Fruit fly (Drosophila melanogaster) whole organism: ENCODE data around the gene simj.
A peak's percentile ranks its signal among the peaks of the same experiment; 100 is the strongest.

Source experiments
- CG8478 ChIP-seq: fragments of >200 bp; optimal IDR thresholded peaks from 2 replicates; lab custom pipeline; 2018; ENCODE audit warnings: inconsistent platforms
- Dll ChIP-seq: fragments of >200 bp; optimal IDR thresholded peaks from 2 replicates; lab custom pipeline; 2017
- EcR ChIP-seq, 2 experiments: fragments of >200 bp; optimal IDR thresholded peaks; 2 replicates each; lab custom pipeline; 2017; ENCODE audit warnings: missing biosample characterization in 2 of 2, missing genetic modification characterization in 2 of 2, missing genetic modification reagents in 2 of 2
- pan ChIP-seq: fragments of >200 bp; optimal IDR thresholded peaks from 2 replicates; lab custom pipeline; 2017
- psq ChIP-seq: fragments of >200 bp; optimal IDR thresholded peaks from 2 replicates; lab custom pipeline; 2017

DNA sequence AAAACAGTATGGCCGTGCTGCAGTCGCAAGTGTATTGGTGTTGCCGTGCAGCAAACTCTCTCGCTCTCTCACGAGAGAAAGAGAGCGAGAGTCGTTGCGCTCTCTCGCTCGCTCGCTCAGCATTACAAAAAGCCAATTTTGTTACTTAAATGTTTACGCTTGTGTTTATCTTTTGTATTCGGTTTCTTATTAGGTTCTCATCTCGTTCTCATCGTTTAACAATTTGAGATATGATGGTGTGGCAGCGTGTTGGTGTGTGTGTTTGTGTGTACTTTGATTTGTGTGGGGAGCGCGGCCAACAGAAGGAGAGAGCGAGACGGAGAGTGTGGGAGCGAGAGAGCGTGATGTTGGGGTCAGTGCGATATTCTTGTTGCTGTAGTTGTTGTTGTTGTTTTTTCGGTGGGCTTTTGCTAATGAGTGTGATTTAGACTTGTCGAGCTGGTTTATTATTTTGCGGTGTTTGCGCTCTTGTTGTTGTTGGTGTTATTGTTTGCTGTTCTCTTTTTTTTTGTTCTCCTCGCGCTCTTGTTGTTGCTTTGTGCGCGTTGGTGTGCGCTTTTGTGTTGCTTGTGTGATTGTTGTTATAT lies 72.7 kb downstream of the simj start:
- TF ChIP-seq Dll (peak; percentile 98), pan (lab: Kevin White, UChicago) (no peak), CG8478 (lab: Kevin White, UChicago) (peak; percentile 50), EcR (GFP tag; optimal IDR thresholded peaks at IDR 0.05; lab: Kevin White, UChicago) (peak; percentile 53 to 75), psq (lab: Kevin White, UChicago) (no peak)
